Worm (Caenorhabditis elegans): ENCODE measurements around the gene mcm-10.

ce11 chrIII:11268532-11268931 lies 48.8 kb upstream of the mcm-10 start:
- TF ChIP-seq snpc-4 (tag; optimal IDR thresholded peaks at IDR 0.05) (no peak), elt-3 (tag; optimal IDR thresholded peaks at IDR 0.05) (no peak)

Measured in whole organism, mixed stage, embryonic.